Worm (Caenorhabditis elegans) whole organism, L1 larva: ENCODE data around the gene phf-5.

ENCODE experiments used
- alr-1 ChIP-seq: fragments of 200-800 bp; sonication (Bioruptor generic); optimal IDR thresholded peaks from 2 replicates; lab custom pipeline; 2018; ENCODE audit warnings: borderline replicate concordance, mild to moderate bottlenecking, missing genetic modification characterization, missing compliant biosample characterization
- ama-1 ChIP-seq: fragments of 150-350 bp; optimal IDR thresholded peaks from 2 replicates; lab custom pipeline; 2014
- ces-1 ChIP-seq: fragments of 150-350 bp; optimal IDR thresholded peaks from 2 replicates; lab custom pipeline; 2014; ENCODE audit warnings: missing biosample characterization, missing genetic modification reagents, missing genetic modification characterization
- dpl-1 ChIP-seq, 3 experiments: fragments of 150-350 bp in 2 of 3; sonication (generic microtip) in 1 of 3; optimal IDR thresholded peaks; 2 replicates each; lab custom pipeline; 2014 to 2017; ENCODE audit warnings: missing biosample characterization in 3 of 3, missing genetic modification characterization in 3 of 3, missing genetic modification reagents in 3 of 3
- lin-15B ChIP-seq: fragments of 150-350 bp; sonication (generic microtip); optimal IDR thresholded peaks from 3 replicates; lab custom pipeline; 2014; ENCODE audit warnings: missing biosample characterization, missing genetic modification characterization
- mep-1 ChIP-seq: fragments of 150-350 bp; optimal IDR thresholded peaks from 2 replicates; lab custom pipeline; 2014; ENCODE audit warnings: missing biosample characterization, missing genetic modification characterization
- nhr-11 ChIP-seq: fragments of 150-350 bp; optimal IDR thresholded peaks from 2 replicates; lab custom pipeline; 2014; ENCODE audit warnings: missing biosample characterization, missing genetic modification characterization
- pqm-1 ChIP-seq: sonication (generic microtip); optimal IDR thresholded peaks from 3 replicates; lab custom pipeline; 2017; ENCODE audit warnings: missing biosample characterization, missing genetic modification characterization
- rnt-1 ChIP-seq: sonication (generic microtip); optimal IDR thresholded peaks from 2 replicates; lab custom pipeline; 2016; ENCODE audit warnings: mild to moderate bottlenecking, missing genetic modification characterization, moderate library complexity, missing compliant biosample characterization
- skn-1 ChIP-seq: fragments of 150-350 bp; optimal IDR thresholded peaks from 2 replicates; lab custom pipeline; 2014; ENCODE audit warnings: missing biosample characterization, missing genetic modification characterization
- snu-23 ChIP-seq: sonication (generic microtip); optimal IDR thresholded peaks from 2 replicates; lab custom pipeline; 2016; ENCODE audit warnings: missing genetic modification characterization, missing compliant biosample characterization
- unc-130 ChIP-seq: fragments of 150-350 bp; optimal IDR thresholded peaks from 2 replicates; lab custom pipeline; 2017; ENCODE audit warnings: missing biosample characterization, missing genetic modification characterization, inconsistent platforms

DNA sequence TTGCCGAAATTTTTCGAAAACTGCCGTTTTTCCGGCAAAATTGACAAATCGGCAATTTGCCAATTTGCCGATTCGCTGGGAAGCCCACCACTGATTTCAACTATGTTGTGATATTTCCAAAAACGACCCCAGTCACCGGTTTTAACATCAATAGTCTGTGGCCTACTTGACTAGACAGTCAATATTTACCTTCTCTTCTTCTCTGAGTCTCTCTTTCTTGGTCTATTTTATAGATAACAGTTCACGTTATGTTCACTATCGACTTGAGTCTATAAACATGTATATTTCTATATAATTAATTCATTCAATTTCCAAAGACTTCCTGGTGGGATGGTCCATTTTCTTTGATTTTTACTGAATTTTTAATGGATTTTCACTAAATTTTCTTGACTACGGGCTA is 48.6 kb upstream of the phf-5 start:
- no peak for TF ChIP-seq pqm-1
- TF ChIP-seq nhr-11 (tag; lab: Kevin White, UChicago), result no peak
- no peak for TF ChIP-seq alr-1 (tag; lab: Kevin White, UChicago)
- TF ChIP-seq lin-15B (tag; lab: Kevin White, UChicago), result no peak
- TF ChIP-seq skn-1, result no peak
- TF ChIP-seq mep-1 (tag; lab: Kevin White, UChicago), result no peak
- TF ChIP-seq dpl-1 (GFP tag; optimal IDR thresholded peaks at IDR 0.05; lab: Kevin White, UChicago), result no peak
- TF ChIP-seq unc-130 (tag; lab: Kevin White, UChicago), result no peak
- no peak for TF ChIP-seq snu-23 (GFP tag; lab: Kevin White, UChicago)
- TF ChIP-seq ces-1 (GFP tag; lab: Kevin White, UChicago), result no peak
- TF ChIP-seq ama-1, result no peak
- TF ChIP-seq rnt-1, result no peak
